Worm (Caenorhabditis elegans) whole organism, L4/young adult: ENCODE results near the gene glrx-22.

Experiments
- W03F9.2 ChIP-seq: fragments of 150-350 bp; optimal IDR thresholded peaks from 2 replicates; lab custom pipeline; 2014; ENCODE audit warnings: missing biosample characterization, missing genetic modification characterization
- dao-5 ChIP-seq: sonication (generic microtip); optimal IDR thresholded peaks from 2 replicates; lab custom pipeline; 2016; ENCODE audit warnings: missing genotype, missing genetic modification characterization, moderate library complexity, missing compliant biosample characterization
- him-1 ChIP-seq: sonication (generic microtip); optimal IDR thresholded peaks from 2 replicates; lab custom pipeline; 2016; ENCODE audit warnings: missing genotype, missing genetic modification reagents, missing genetic modification characterization, missing compliant biosample characterization

glrx-22 gene

ce11 chrIV:8201133-8201532, at the start of gene glrx-22:
glrx-22 (minus strand) TSS chrIV:8201233.
- no peak for TF ChIP-seq W03F9.2 (tag; lab: Kevin White, UChicago)

- TF ChIP-seq him-1 (tag; lab: Kevin White, UChicago) (no peak), dao-5 (tag; lab: Kevin White, UChicago) (no peak), W03F9.2 (tag; lab: Kevin White, UChicago) (no peak)
These were observed 46.3 kb upstream of the glrx-22 start for ce11 chrIV:8247341-8247740.

ce11 chrIV:8244112-8244511, 43.1 kb upstream of the glrx-22 start, which contains the start of gene T09A12.1:
T09A12.1 (plus strand) TSS chrIV:8244412.
- no peak for TF ChIP-seq him-1 (tag; lab: Kevin White, UChicago)
- no peak for TF ChIP-seq dao-5 (tag; lab: Kevin White, UChicago)
- TF ChIP-seq W03F9.2 (tag; lab: Kevin White, UChicago) = no peak

ce11 chrIV:8243599-8243998, 42.6 kb upstream of the glrx-22 start, which contains the start of gene T09A12.8:
T09A12.8 (minus strand) TSS chrIV:8243699.
- TF ChIP-seq W03F9.2 (tag; lab: Kevin White, UChicago) (no peak), him-1 (tag; lab: Kevin White, UChicago) (no peak), dao-5 (tag; lab: Kevin White, UChicago) (no peak)

ce11 chrIV:8243170-8243569, 42.1 kb upstream of the glrx-22 start:
- TF ChIP-seq him-1 (tag; lab: Kevin White, UChicago) (no peak), W03F9.2 (tag; lab: Kevin White, UChicago) (no peak), dao-5 (tag; lab: Kevin White, UChicago) (no peak)

- TF ChIP-seq W03F9.2 (tag; lab: Kevin White, UChicago) = no peak
- no peak for TF ChIP-seq him-1 (tag; lab: Kevin White, UChicago)
- TF ChIP-seq dao-5 (tag; lab: Kevin White, UChicago) = no peak
These were observed 40.3 kb upstream of the glrx-22 start for ce11 chrIV:8241312-8241833.

ce11 chrIV:8239584-8239983, 38.6 kb upstream of the glrx-22 start:
- TF ChIP-seq him-1 (tag; lab: Kevin White, UChicago) (no peak), W03F9.2 (tag; lab: Kevin White, UChicago) (no peak)

- TF ChIP-seq dao-5 (tag; lab: Kevin White, UChicago) = no peak
- TF ChIP-seq him-1 (tag; lab: Kevin White, UChicago) = no peak
- TF ChIP-seq W03F9.2 (tag; lab: Kevin White, UChicago) = no peak
These were observed 35.5 kb upstream of the glrx-22 start, which contains the start of gene nhr-66 for ce11 chrIV:8236502-8236901. nhr-66 (minus strand) TSS chrIV:8236602.

- TF ChIP-seq W03F9.2 (tag; lab: Kevin White, UChicago) = no peak
These were observed 34.2 kb upstream of the glrx-22 start for ce11 chrIV:8235114-8235686.

- TF ChIP-seq him-1 (tag; lab: Kevin White, UChicago) (no peak), dao-5 (tag; lab: Kevin White, UChicago) (no peak), W03F9.2 (tag; lab: Kevin White, UChicago) (no peak)
These were observed 33.1 kb upstream of the glrx-22 start for ce11 chrIV:8234088-8234496.

ce11 chrIV:8233268-8233667, 32.2 kb upstream of the glrx-22 start:
- TF ChIP-seq W03F9.2 (tag; lab: Kevin White, UChicago) (no peak), dao-5 (tag; lab: Kevin White, UChicago) (no peak), him-1 (tag; lab: Kevin White, UChicago) (no peak)

ce11 chrIV:8232428-8232827, 31.4 kb upstream of the glrx-22 start:
- no peak for TF ChIP-seq dao-5 (tag; lab: Kevin White, UChicago)
- TF ChIP-seq W03F9.2 (tag; lab: Kevin White, UChicago) = no peak
- no peak for TF ChIP-seq him-1 (tag; lab: Kevin White, UChicago)

ce11 chrIV:8229523-8229922, 28.5 kb upstream of the glrx-22 start:
- TF ChIP-seq dao-5 (tag; lab: Kevin White, UChicago) (no peak), W03F9.2 (tag; lab: Kevin White, UChicago) (no peak), him-1 (tag; lab: Kevin White, UChicago) (no peak)

ce11 chrIV:8226474-8226873, 25.4 kb upstream of the glrx-22 start:
- TF ChIP-seq W03F9.2 (tag; lab: Kevin White, UChicago) (no peak), dao-5 (tag; lab: Kevin White, UChicago) (no peak), him-1 (tag; lab: Kevin White, UChicago) (no peak)
